Worm (Caenorhabditis elegans) whole organism, mixed stage, embryonic: ENCODE results near the gene flp-17.

Experiments used
- ceh-39 ChIP-seq: fragments of 150-350 bp; optimal IDR thresholded peaks from 2 replicates; lab custom pipeline; 2014; ENCODE audit warnings: missing biosample characterization, missing genetic modification characterization
- ceh-83 ChIP-seq: fragments of 200-800 bp; sonication (Bioruptor generic); optimal IDR thresholded peaks from 2 replicates; lab custom pipeline; 2018; ENCODE audit warnings: mild to moderate bottlenecking, missing genetic modification characterization, missing compliant biosample characterization
- lsy-2 ChIP-seq: fragments of 150-350 bp; optimal IDR thresholded peaks from 2 replicates; lab custom pipeline; 2014; ENCODE audit warnings: missing biosample characterization, missing genetic modification characterization
- nhr-237 ChIP-seq: fragments of 150-350 bp; optimal IDR thresholded peaks from 2 replicates; lab custom pipeline; 2014; ENCODE audit warnings: missing biosample characterization, missing genetic modification characterization
- nhr-76 ChIP-seq: sonication (generic microtip); optimal IDR thresholded peaks from 2 replicates; lab custom pipeline; 2017; ENCODE audit warnings: missing biosample characterization, missing genetic modification characterization
- pha-4 ChIP-seq: fragments of 150-350 bp; optimal IDR thresholded peaks from 2 replicates; lab custom pipeline; 2018; ENCODE audit warnings: missing biosample characterization, missing genetic modification reagents, missing genetic modification characterization
- snpc-4 ChIP-seq: fragments of 150-350 bp; optimal IDR thresholded peaks from 2 replicates; lab custom pipeline; 2014; ENCODE audit warnings: missing biosample characterization, missing genetic modification characterization
- unc-39 ChIP-seq: fragments of 150-350 bp; optimal IDR thresholded peaks from 2 replicates; lab custom pipeline; 2014; ENCODE audit warnings: missing biosample characterization, missing genetic modification characterization
- unc-62 ChIP-seq: fragments of 150-350 bp; optimal IDR thresholded peaks from 2 replicates; lab custom pipeline; 2014; ENCODE audit warnings: missing biosample characterization, missing genetic modification reagents, missing genetic modification characterization

ce11 chrIV:17193491-17193890 lies 1.8 kb upstream of the flp-17 start:
- TF ChIP-seq unc-39 (tag; lab: Kevin White, UChicago) (no peak), nhr-76 (tag; lab: Kevin White, UChicago) (no peak), ceh-83 (GFP tag; lab: Kevin White, UChicago) (no peak), ceh-39 (no peak), lsy-2 (tag; lab: Kevin White, UChicago) (no peak), nhr-237 (tag; lab: Kevin White, UChicago) (no peak), pha-4 (no peak), unc-62 (GFP tag; lab: Kevin White, UChicago) (no peak), snpc-4 (tag; lab: Kevin White, UChicago) (no peak)
